Worm (Caenorhabditis elegans) whole organism, L1 larva: Measurements from ENCODE around the gene mmcm-1.

ENCODE experiments used
- C34B4.2 ChIP-seq: sonication (generic microtip); optimal IDR thresholded peaks from 2 replicates; lab custom pipeline; 2017; ENCODE audit warnings: mild to moderate bottlenecking, missing genetic modification characterization, missing compliant biosample characterization
- Y116A8C.19 ChIP-seq: sonication (generic microtip); optimal IDR thresholded peaks from 2 replicates; lab custom pipeline; 2016; ENCODE audit warnings: missing compliant biosample characterization, missing genetic modification characterization, borderline replicate concordance
- aha-1 ChIP-seq: fragments of 150-350 bp; optimal IDR thresholded peaks from 2 replicates; lab custom pipeline; 2014; ENCODE audit warnings: missing biosample characterization, missing genetic modification characterization
- aly-2 ChIP-seq: fragments of 150-350 bp; optimal IDR thresholded peaks from 2 replicates; lab custom pipeline; 2014; ENCODE audit warnings: missing biosample characterization, missing genetic modification characterization
- blmp-1 ChIP-seq: fragments of 150-350 bp; optimal IDR thresholded peaks from 2 replicates; lab custom pipeline; 2014; ENCODE audit warnings: missing biosample characterization, missing genetic modification characterization
- ceh-63 ChIP-seq: fragments of 200-800 bp; sonication (Bioruptor generic); optimal IDR thresholded peaks from 2 replicates; lab custom pipeline; 2018; ENCODE audit warnings: mild to moderate bottlenecking, missing genetic modification characterization, missing compliant biosample characterization
- ceh-82 ChIP-seq, 3 experiments: fragments of 150-350 bp in 1 of 3; sonication (generic microtip) in 2 of 3; optimal IDR thresholded peaks; 2 replicates each; lab custom pipeline; 2014 to 2017; ENCODE audit warnings: missing biosample characterization in 3 of 3, missing genetic modification characterization in 3 of 3
- ceh-90 ChIP-seq: sonication (generic microtip); optimal IDR thresholded peaks from 2 replicates; lab custom pipeline; 2016; ENCODE audit warnings: missing genetic modification characterization, missing compliant biosample characterization
- ces-1 ChIP-seq: fragments of 150-350 bp; optimal IDR thresholded peaks from 2 replicates; lab custom pipeline; 2014; ENCODE audit warnings: missing biosample characterization, missing genetic modification reagents, missing genetic modification characterization
- dsc-1 ChIP-seq: sonication (generic microtip); optimal IDR thresholded peaks from 2 replicates; lab custom pipeline; 2016; ENCODE audit warnings: mild to moderate bottlenecking, missing genetic modification characterization, missing compliant biosample characterization
- efl-3 ChIP-seq: fragments of 200-800 bp; sonication (Bioruptor generic); optimal IDR thresholded peaks from 2 replicates; lab custom pipeline; 2018; ENCODE audit warnings: mild to moderate bottlenecking, missing genetic modification characterization, missing compliant biosample characterization
- elt-3 ChIP-seq, 6 experiments: fragments of 150-350 bp in 1 of 6; sonication (generic microtip); optimal IDR thresholded peaks; 2 replicates each; lab custom pipeline; 2017 to 2018; ENCODE audit warnings: missing biosample characterization in 6 of 6, missing genetic modification characterization in 6 of 6, inconsistent platforms in 1 of 6
- ets-5 ChIP-seq: fragments of 200-800 bp; sonication (Bioruptor generic); IDR thresholded peaks from 2 replicates; pipeline ENCODE4 v1.3.6; 2022; ENCODE audit warnings: missing genetic modification characterization, missing compliant biosample characterization
- fkh-8 ChIP-seq: sonication (generic microtip); optimal IDR thresholded peaks from 2 replicates; lab custom pipeline; 2016; ENCODE audit warnings: mild to moderate bottlenecking, missing genetic modification characterization, missing compliant biosample characterization
- fos-1 ChIP-seq: fragments of 150-350 bp; optimal IDR thresholded peaks from 2 replicates; lab custom pipeline; 2014; ENCODE audit warnings: missing biosample characterization, missing genetic modification characterization
- hlh-4 ChIP-seq: sonication (generic microtip); optimal IDR thresholded peaks from 2 replicates; lab custom pipeline; 2016; ENCODE audit warnings: mild to moderate bottlenecking, missing genetic modification characterization, missing compliant biosample characterization
- irx-1 ChIP-seq: sonication (generic microtip); optimal IDR thresholded peaks from 2 replicates; lab custom pipeline; 2016; ENCODE audit warnings: missing genetic modification characterization, missing compliant biosample characterization
- isw-1 ChIP-seq: fragments of 200-800 bp; sonication (Bioruptor generic); IDR thresholded peaks from 2 replicates; pipeline ENCODE4 v1.3.6; 2022; ENCODE audit warnings: missing genetic modification characterization, missing compliant biosample characterization
- lin-14 ChIP-seq: fragments of 200-800 bp; sonication (Bioruptor generic); optimal IDR thresholded peaks from 2 replicates; lab custom pipeline; 2018; ENCODE audit warnings: mild to moderate bottlenecking, missing genetic modification characterization, moderate library complexity, missing compliant biosample characterization
- lin-35 ChIP-seq, 2 experiments: fragments of 150-350 bp; optimal IDR thresholded peaks; 2 replicates each; lab custom pipeline; 2014; ENCODE audit warnings: missing biosample characterization in 2 of 2, missing genetic modification characterization in 2 of 2, missing genetic modification reagents in 2 of 2
- lir-3 ChIP-seq: sonication (generic microtip); optimal IDR thresholded peaks from 2 replicates; lab custom pipeline; 2016; ENCODE audit warnings: mild to moderate bottlenecking, missing genetic modification characterization, moderate library complexity, missing compliant biosample characterization; ENCODE audit not compliant: poor library complexity
- lsy-2 ChIP-seq, 2 experiments: fragments of 150-350 bp; optimal IDR thresholded peaks; 2 replicates each; lab custom pipeline; 2014; ENCODE audit warnings: missing biosample characterization in 2 of 2, missing genetic modification characterization in 2 of 2
- mab-9 ChIP-seq: fragments of 200-800 bp; sonication (Bioruptor generic); IDR thresholded peaks from 2 replicates; pipeline ENCODE4 v1.3.6; 2022; ENCODE audit warnings: missing genetic modification reagents, missing genetic modification characterization, missing compliant biosample characterization
- mef-2 ChIP-seq: fragments of 150-350 bp; optimal IDR thresholded peaks from 2 replicates; lab custom pipeline; 2014; ENCODE audit warnings: missing biosample characterization, missing genetic modification characterization
- mep-1 ChIP-seq: fragments of 150-350 bp; optimal IDR thresholded peaks from 2 replicates; lab custom pipeline; 2014; ENCODE audit warnings: missing biosample characterization, missing genetic modification characterization
- nhr-11 ChIP-seq: fragments of 150-350 bp; optimal IDR thresholded peaks from 2 replicates; lab custom pipeline; 2014; ENCODE audit warnings: missing biosample characterization, missing genetic modification characterization
- nhr-12 ChIP-seq: sonication (generic microtip); optimal IDR thresholded peaks from 2 replicates; lab custom pipeline; 2017; ENCODE audit warnings: missing biosample characterization, missing genetic modification characterization
- nhr-20 ChIP-seq: sonication (generic microtip); optimal IDR thresholded peaks from 2 replicates; lab custom pipeline; 2016; ENCODE audit warnings: mild to moderate bottlenecking, missing genetic modification characterization, missing compliant biosample characterization
- nhr-237 ChIP-seq: fragments of 150-350 bp; optimal IDR thresholded peaks from 2 replicates; lab custom pipeline; 2014; ENCODE audit warnings: missing biosample characterization, missing genetic modification characterization
- nhr-28 ChIP-seq: fragments of 150-350 bp; optimal IDR thresholded peaks from 2 replicates; lab custom pipeline; 2014; ENCODE audit warnings: missing biosample characterization, missing genetic modification characterization
- nhr-47 ChIP-seq: sonication (generic microtip); optimal IDR thresholded peaks from 2 replicates; lab custom pipeline; 2016; ENCODE audit warnings: mild to moderate bottlenecking, missing genetic modification characterization, moderate library complexity, missing compliant biosample characterization
- nhr-71 ChIP-seq: sonication (generic microtip); optimal IDR thresholded peaks from 2 replicates; lab custom pipeline; 2016; ENCODE audit warnings: mild to moderate bottlenecking, missing genetic modification characterization, moderate library complexity, missing compliant biosample characterization
- nhr-76 ChIP-seq: sonication (generic microtip); optimal IDR thresholded peaks from 2 replicates; lab custom pipeline; 2017; ENCODE audit warnings: missing biosample characterization, missing genetic modification characterization
- nhr-77 ChIP-seq: fragments of 150-350 bp; optimal IDR thresholded peaks from 2 replicates; lab custom pipeline; 2014; ENCODE audit warnings: missing biosample characterization, missing genetic modification characterization
- nhr-84 ChIP-seq: sonication (generic microtip); optimal IDR thresholded peaks from 2 replicates; lab custom pipeline; 2017; ENCODE audit warnings: missing biosample characterization, missing genetic modification characterization
- nhr-85 ChIP-seq: sonication (generic microtip); peaks from one replicate; lab custom pipeline; 2016; ENCODE audit warnings: missing genetic modification characterization, inconsistent platforms, missing compliant biosample characterization
- nhr-90 ChIP-seq: sonication (generic microtip); optimal IDR thresholded peaks from 2 replicates; lab custom pipeline; 2016; ENCODE audit warnings: mild to moderate bottlenecking, missing genetic modification characterization, missing compliant biosample characterization; ENCODE audit not compliant: poor library complexity
- pax-3 ChIP-seq: fragments of 200-800 bp; sonication (Bioruptor generic); optimal IDR thresholded peaks from 2 replicates; lab custom pipeline; 2018; ENCODE audit warnings: mild to moderate bottlenecking, missing genetic modification characterization, moderate library complexity, missing compliant biosample characterization
- pqm-1 ChIP-seq: sonication (generic microtip); optimal IDR thresholded peaks from 3 replicates; lab custom pipeline; 2017; ENCODE audit warnings: missing biosample characterization, missing genetic modification characterization
- rnt-1 ChIP-seq: sonication (generic microtip); optimal IDR thresholded peaks from 2 replicates; lab custom pipeline; 2016; ENCODE audit warnings: mild to moderate bottlenecking, missing genetic modification characterization, moderate library complexity, missing compliant biosample characterization
- skn-1 ChIP-seq: fragments of 150-350 bp; optimal IDR thresholded peaks from 2 replicates; lab custom pipeline; 2014; ENCODE audit warnings: missing biosample characterization, missing genetic modification characterization
- snu-23 ChIP-seq: sonication (generic microtip); optimal IDR thresholded peaks from 2 replicates; lab custom pipeline; 2016; ENCODE audit warnings: missing genetic modification characterization, missing compliant biosample characterization
- sox-4 ChIP-seq: sonication (generic microtip); optimal IDR thresholded peaks from 2 replicates; lab custom pipeline; 2016; ENCODE audit warnings: missing genetic modification characterization, missing compliant biosample characterization
- sptf-1 ChIP-seq: fragments of 150-350 bp; optimal IDR thresholded peaks from 2 replicates; lab custom pipeline; 2014; ENCODE audit warnings: missing biosample characterization, missing genetic modification characterization
- sup-37 ChIP-seq: fragments of 200-800 bp; sonication (Bioruptor generic); optimal IDR thresholded peaks from 2 replicates; lab custom pipeline; 2018; ENCODE audit warnings: mild to moderate bottlenecking, missing genetic modification characterization, missing compliant biosample characterization
- swsn-7 ChIP-seq: sonication (generic microtip); optimal IDR thresholded peaks from 2 replicates; lab custom pipeline; 2016; ENCODE audit warnings: missing genetic modification characterization, missing compliant biosample characterization
- unc-130 ChIP-seq: fragments of 150-350 bp; optimal IDR thresholded peaks from 2 replicates; lab custom pipeline; 2017; ENCODE audit warnings: missing biosample characterization, missing genetic modification characterization, inconsistent platforms
- unc-86 ChIP-seq: sonication (generic microtip); optimal IDR thresholded peaks from 2 replicates; lab custom pipeline; 2016; ENCODE audit warnings: missing genetic modification characterization, missing compliant biosample characterization
- zag-1 ChIP-seq: fragments of 150-350 bp; optimal IDR thresholded peaks from 2 replicates; lab custom pipeline; 2014; ENCODE audit warnings: missing biosample characterization, missing genetic modification characterization
- zip-4 ChIP-seq: fragments of 200-800 bp; sonication (Bioruptor generic); optimal IDR thresholded peaks from 2 replicates; lab custom pipeline; 2018; ENCODE audit warnings: mild to moderate bottlenecking, missing genetic modification characterization, moderate library complexity, missing compliant biosample characterization
- ztf-11 ChIP-seq, 2 experiments: sonication (generic microtip); optimal IDR thresholded peaks; 2 replicates each; lab custom pipeline; 2016 to 2017; ENCODE audit warnings: missing genetic modification characterization in 2 of 2, missing biosample characterization in 1 of 2, missing compliant biosample characterization in 1 of 2
- ztf-4 ChIP-seq: fragments of 150-350 bp; optimal IDR thresholded peaks from 2 replicates; lab custom pipeline; 2014; ENCODE audit warnings: missing biosample characterization, missing genetic modification characterization

The mmcm-1 gene

ce11 chrIII:3954828-3955227 is 47.3 kb upstream of the mmcm-1 start:
- TF ChIP-seq unc-86 (tag; lab: Kevin White, UChicago) (peak; percentile 30), fkh-8 (peak; percentile 80), lin-35 (GFP tag; optimal IDR thresholded peaks at IDR 0.05; lab: Kevin White, UChicago) (no peak), elt-3 (tag; optimal IDR thresholded peaks at IDR 0.05; lab: Kevin White, UChicago) (no peak), nhr-47 (peak; percentile 48), rnt-1 (tag; lab: Kevin White, UChicago) (no peak), efl-3 (GFP tag; lab: Kevin White, UChicago) (no peak), nhr-28 (no peak), sox-4 (tag; lab: Kevin White, UChicago) (peak; percentile 79), mef-2 (tag; lab: Kevin White, UChicago) (no peak), lir-3 (tag; lab: Kevin White, UChicago) (no peak), nhr-84 (tag; lab: Kevin White, UChicago) (no peak), unc-130 (no peak), nhr-71 (tag; lab: Kevin White, UChicago) (peak; percentile 10), nhr-77 (tag; lab: Kevin White, UChicago) (no peak), sup-37 (GFP tag; lab: Kevin White, UChicago) (no peak), ceh-63 (GFP tag; lab: Kevin White, UChicago) (no peak), dsc-1 (peak; percentile 91), pax-3 (tag; lab: Kevin White, UChicago) (peak; percentile 44), mab-9 (no peak), ceh-82 (tag; optimal IDR thresholded peaks at IDR 0.05; lab: Kevin White, UChicago) (no peak)

DNA sequence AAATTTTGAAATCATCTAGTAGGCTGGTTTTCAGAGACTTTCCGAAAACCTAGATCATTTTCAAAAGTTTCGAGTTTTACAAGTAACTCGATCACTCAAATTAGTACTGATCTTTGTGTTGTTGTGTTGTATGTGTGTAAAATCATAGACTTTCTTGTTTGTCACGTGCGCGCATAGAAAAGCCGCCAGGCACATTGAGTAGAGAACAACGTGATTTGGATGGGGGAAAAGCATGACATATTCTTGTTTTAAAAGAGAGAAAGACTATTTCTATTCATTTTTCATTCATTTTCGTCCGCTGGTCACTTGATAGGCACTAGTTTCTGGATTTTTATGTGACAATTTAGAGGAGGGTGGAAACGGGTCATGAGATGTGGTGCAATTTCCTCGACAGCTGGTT is 46.7 kb upstream of the mmcm-1 start:
- TF ChIP-seq nhr-237 = no peak
- TF ChIP-seq nhr-85 (tag; lab: Kevin White, UChicago) = no peak
- TF ChIP-seq fos-1 (tag; lab: Kevin White, UChicago) = no peak
- TF ChIP-seq nhr-12 (tag; lab: Kevin White, UChicago) = no peak
- no peak for TF ChIP-seq hlh-4 (tag; lab: Kevin White, UChicago)
- no peak for TF ChIP-seq nhr-84 (tag; lab: Kevin White, UChicago)
- peak in 1 of 2 experiments; percentile 8 for TF ChIP-seq ztf-11 (tag; optimal IDR thresholded peaks at IDR 0.05; lab: Kevin White, UChicago)
- TF ChIP-seq ces-1 (GFP tag; lab: Kevin White, UChicago) = no peak
- no peak for TF ChIP-seq Y116A8C.19
- no peak for TF ChIP-seq nhr-28
- no peak for TF ChIP-seq C34B4.2 (tag; lab: Kevin White, UChicago)
- TF ChIP-seq lsy-2 (tag; optimal IDR thresholded peaks at IDR 0.05; lab: Kevin White, UChicago) = peak; percentile 42 to 58
- TF ChIP-seq aly-2 (tag; lab: Kevin White, UChicago) = no peak
- TF ChIP-seq nhr-76 (tag; lab: Kevin White, UChicago) = no peak
- TF ChIP-seq nhr-90 (tag; lab: Kevin White, UChicago) = no peak
- TF ChIP-seq pqm-1 (tag; lab: Kevin White, UChicago) = no peak
- peak; percentile 70 for TF ChIP-seq ztf-4 (tag; lab: Kevin White, UChicago)
- no peak for TF ChIP-seq skn-1 (tag; lab: Kevin White, UChicago)
- TF ChIP-seq zip-4 = no peak
- no peak for TF ChIP-seq ets-5 (GFP tag; lab: Robert Waterston, UW)
- TF ChIP-seq irx-1 (tag; lab: Kevin White, UChicago) = peak; percentile 25
- TF ChIP-seq ceh-90 (tag; lab: Kevin White, UChicago) = no peak
- no peak for TF ChIP-seq mef-2 (tag; lab: Kevin White, UChicago)
- peak; percentile 90 for TF ChIP-seq lin-14 (GFP tag; lab: Kevin White, UChicago)
- TF ChIP-seq blmp-1 (tag; lab: Kevin White, UChicago) = peak; percentile 11
- no peak for TF ChIP-seq ceh-63 (GFP tag; lab: Kevin White, UChicago)
- TF ChIP-seq mep-1 (tag; lab: Kevin White, UChicago) = peak; percentile 52
- TF ChIP-seq zag-1 (tag; lab: Kevin White, UChicago) = no peak
- TF ChIP-seq sox-4 (tag; lab: Kevin White, UChicago) = no peak
- peak; percentile 62 for TF ChIP-seq nhr-20
- peak; percentile 34 for TF ChIP-seq rnt-1 (tag; lab: Kevin White, UChicago)
- peak; percentile 67 for TF ChIP-seq fkh-8
- TF ChIP-seq snu-23 (GFP tag; lab: Kevin White, UChicago) = peak; percentile 54
- TF ChIP-seq aha-1 (tag; lab: Kevin White, UChicago) = no peak
- TF ChIP-seq sptf-1 (tag; lab: Kevin White, UChicago) = no peak
- peak; percentile 46 for TF ChIP-seq dsc-1
- no peak for TF ChIP-seq isw-1
- no peak for TF ChIP-seq nhr-11 (tag; lab: Kevin White, UChicago)
- peak; percentile 37 for TF ChIP-seq swsn-7 (tag; lab: Kevin White, UChicago)
